Fruit fly (Drosophila melanogaster) whole organism, embryonic: Measurements from ENCODE around the gene CBP.

Experiments used
- CG12942 ChIP-seq: fragments of 200-800 bp; sonication (Bioruptor generic); optimal IDR thresholded peaks from 3 replicates; lab custom pipeline; 2016; ENCODE audit warnings: missing biosample characterization, missing genetic modification characterization
- CG31441 ChIP-seq: fragments of 200-800 bp; sonication (Bioruptor generic); IDR thresholded peaks from 2 replicates; pipeline ENCODE4 v1.3.6; 2022; ENCODE audit warnings: missing biosample characterization, missing genetic modification characterization
- CG3847 ChIP-seq: fragments of 200-800 bp; sonication (Bioruptor generic); IDR thresholded peaks from 2 replicates; pipeline ENCODE4 v1.3.6; 2022; ENCODE audit warnings: missing biosample characterization, missing genetic modification characterization
- CG9876 ChIP-seq: fragments of 200-800 bp; sonication (Bioruptor generic); optimal IDR thresholded peaks from 2 replicates; lab custom pipeline; 2016; ENCODE audit warnings: missing biosample characterization, missing genetic modification characterization
- Lhr ChIP-seq: fragments of 200-800 bp; sonication (Bioruptor generic); optimal IDR thresholded peaks from 3 replicates; lab custom pipeline; 2017; ENCODE audit warnings: mild to moderate bottlenecking, missing biosample characterization, missing genetic modification reagents, missing genetic modification characterization
- hth ChIP-seq: fragments of >200 bp; optimal IDR thresholded peaks from 2 replicates; lab custom pipeline; 2017; ENCODE audit warnings: inconsistent platforms
- luna ChIP-seq: fragments of 200-800 bp; sonication (Bioruptor generic); optimal IDR thresholded peaks from 2 replicates; lab custom pipeline; 2016; ENCODE audit warnings: missing biosample characterization, missing genetic modification characterization
- pan ChIP-seq, 4 experiments: fragments of >200 bp in 3 of 4; fragments of 200-800 bp in 1 of 4; sonication (Bioruptor generic) in 1 of 4; optimal IDR thresholded peaks in 3 of 4; IDR thresholded peaks in 1 of 4; 2 replicates each; pipeline versions ENCODE4 v1.3.6 to Lab custom; 2017 to 2022; ENCODE audit warnings: missing biosample characterization in 2 of 4, missing genetic modification characterization in 2 of 4, mixed read lengths in 1 of 4

- TF ChIP-seq CG31441 (GFP tag; lab: Robert Waterston, UW) (no peak), CG12942 (no peak), Lhr (GFP tag; lab: Kevin White, UChicago) (no peak), luna (no peak), pan (optimal IDR thresholded peaks at IDR 0.05; lab: Kevin White, UChicago) (no peak), pan (GFP tag; optimal IDR thresholded peaks at IDR 0.05 in 1 of 2, IDR thresholded peaks at IDR 0.05 in 1 of 2) (no peak), hth (lab: Kevin White, UChicago) (no peak), CG9876 (GFP tag; lab: Kevin White, UChicago) (no peak), CG3847 (GFP tag; lab: Robert Waterston, UW) (no peak)
These were observed 32.2 kb upstream of the CBP start for dm6 chrX:7304798-7305447.
